Fruit fly (Drosophila melanogaster) whole organism, embryonic: ENCODE results near the gene CG9928.

Experiments
- CG10147 ChIP-seq: fragments of 200-800 bp; sonication (Bioruptor generic); optimal IDR thresholded peaks from 2 replicates; lab custom pipeline; 2019; ENCODE audit warnings: missing biosample characterization, mild to moderate bottlenecking, missing genetic modification characterization, moderate library complexity
- CG10979 ChIP-seq: fragments of 200-800 bp; sonication (Bioruptor generic); optimal IDR thresholded peaks from 2 replicates; lab custom pipeline; 2018; ENCODE audit warnings: missing biosample characterization, mild to moderate bottlenecking, missing genetic modification characterization, moderate library complexity
- CG11456 ChIP-seq: fragments of 200-800 bp; sonication (Bioruptor generic); IDR thresholded peaks from 3 replicates; pipeline ENCODE4 v1.3.6; 2022; ENCODE audit warnings: missing biosample characterization, missing genetic modification characterization
- CG12236 ChIP-seq: fragments of 200-800 bp; sonication (Bioruptor generic); optimal IDR thresholded peaks from 2 replicates; lab custom pipeline; 2016; ENCODE audit warnings: missing biosample characterization, missing genetic modification characterization
- CG13424 ChIP-seq: fragments of 200-800 bp; sonication (Bioruptor generic); optimal IDR thresholded peaks from 2 replicates; lab custom pipeline; 2019; ENCODE audit warnings: missing biosample characterization, mild to moderate bottlenecking, missing genetic modification characterization, moderate library complexity
- CG13894 ChIP-seq: fragments of 200-800 bp; sonication (Bioruptor generic); optimal IDR thresholded peaks from 3 replicates; lab custom pipeline; 2018; ENCODE audit warnings: missing biosample characterization, mild to moderate bottlenecking, missing genetic modification characterization, moderate library complexity
- CG14965 ChIP-seq: fragments of 200-800 bp; sonication (Bioruptor generic); optimal IDR thresholded peaks from 2 replicates; lab custom pipeline; 2016; ENCODE audit warnings: missing biosample characterization, missing genetic modification characterization, borderline replicate concordance
- CG15073 ChIP-seq: fragments of 200-800 bp; sonication (Bioruptor generic); optimal IDR thresholded peaks from 2 replicates; lab custom pipeline; 2016; ENCODE audit warnings: missing biosample characterization, missing genetic modification characterization
- CG15696 ChIP-seq: fragments of 200-800 bp; sonication (Bioruptor generic); optimal IDR thresholded peaks from 2 replicates; lab custom pipeline; 2019; ENCODE audit warnings: missing biosample characterization, mild to moderate bottlenecking, missing genetic modification characterization, moderate library complexity
- CG17186 ChIP-seq: fragments of 200-800 bp; sonication (Bioruptor generic); optimal IDR thresholded peaks from 3 replicates; lab custom pipeline; 2017; ENCODE audit warnings: missing biosample characterization, missing genetic modification reagents, missing genetic modification characterization
- CG17802 ChIP-seq: fragments of 200-800 bp; sonication (Bioruptor generic); optimal IDR thresholded peaks from 2 replicates; lab custom pipeline; 2018; ENCODE audit warnings: missing biosample characterization, mild to moderate bottlenecking, missing genetic modification characterization, moderate library complexity
- CG31224 ChIP-seq: fragments of 200-800 bp; sonication (Bioruptor generic); IDR thresholded peaks from 2 replicates; pipeline ENCODE4 v1.3.6; 2022; ENCODE audit warnings: missing biosample characterization, missing genetic modification characterization
- CG31441 ChIP-seq: fragments of 200-800 bp; sonication (Bioruptor generic); IDR thresholded peaks from 2 replicates; pipeline ENCODE4 v1.3.6; 2022; ENCODE audit warnings: missing biosample characterization, missing genetic modification characterization
- CG33213 ChIP-seq: fragments of 200-800 bp; sonication (Bioruptor generic); optimal IDR thresholded peaks from 3 replicates; lab custom pipeline; 2016; ENCODE audit warnings: missing biosample characterization, missing genetic modification characterization
- CG3407 ChIP-seq: fragments of 200-800 bp; sonication (Bioruptor generic); optimal IDR thresholded peaks from 2 replicates; lab custom pipeline; 2018; ENCODE audit warnings: missing biosample characterization, mild to moderate bottlenecking, missing genetic modification characterization
- CG5953 ChIP-seq: fragments of 200-800 bp; sonication (Bioruptor generic); IDR thresholded peaks from 2 replicates; pipeline ENCODE4 v1.3.6; 2022; ENCODE audit warnings: missing biosample characterization, missing genetic modification characterization
- CG8359 ChIP-seq: fragments of 200-800 bp; sonication (Bioruptor generic); optimal IDR thresholded peaks from 2 replicates; lab custom pipeline; 2017; ENCODE audit warnings: missing biosample characterization, mild to moderate bottlenecking, missing genetic modification characterization, borderline replicate concordance
- CG9817 ChIP-seq: fragments of 200-800 bp; sonication (Bioruptor generic); optimal IDR thresholded peaks from 2 replicates; lab custom pipeline; 2018; ENCODE audit warnings: missing biosample characterization, mild to moderate bottlenecking, missing genetic modification characterization, moderate library complexity
- Camta ChIP-seq: fragments of 200-800 bp; sonication (Bioruptor generic); optimal IDR thresholded peaks from 2 replicates; lab custom pipeline; 2016; ENCODE audit warnings: missing biosample characterization, missing genetic modification characterization
- Chrac-16 ChIP-seq: fragments of 200-800 bp; sonication (Bioruptor generic); optimal IDR thresholded peaks from 3 replicates; lab custom pipeline; 2016; ENCODE audit warnings: missing biosample characterization, missing genetic modification characterization
- Dfd ChIP-seq, 2 experiments: fragments of >200 bp; optimal IDR thresholded peaks; 2 replicates each; lab custom pipeline; 2017; ENCODE audit warnings: missing biosample characterization in 2 of 2, missing genetic modification characterization in 2 of 2
- Drgx ChIP-seq: fragments of 200-800 bp; sonication (Bioruptor generic); IDR thresholded peaks from 2 replicates; pipeline ENCODE4 v1.3.6; 2022; ENCODE audit warnings: missing biosample characterization, missing genetic modification characterization
- E2f2 ChIP-seq: fragments of 200-800 bp; sonication (Bioruptor generic); IDR thresholded peaks from 2 replicates; pipeline ENCODE4 v1.3.6; 2022; ENCODE audit warnings: missing biosample characterization, missing genetic modification characterization
- H2.0 ChIP-seq: fragments of 200-800 bp; sonication (Bioruptor generic); IDR thresholded peaks from 2 replicates; pipeline ENCODE4 v1.3.6; 2022; ENCODE audit warnings: missing biosample characterization, missing genetic modification characterization
- Hr39 ChIP-seq: fragments of >200 bp; optimal IDR thresholded peaks from 2 replicates; lab custom pipeline; 2017
- MBD-R2 ChIP-seq: fragments of 200-800 bp; sonication (Bioruptor generic); IDR thresholded peaks from 2 replicates; pipeline ENCODE4 v1.3.6; 2022; ENCODE audit warnings: missing biosample characterization, missing genetic modification characterization
- Mad ChIP-seq: fragments of 200-800 bp; sonication (Bioruptor generic); optimal IDR thresholded peaks from 2 replicates; lab custom pipeline; 2016; ENCODE audit warnings: missing biosample characterization, missing genetic modification characterization
- Meics ChIP-seq: fragments of 200-800 bp; sonication (Bioruptor generic); optimal IDR thresholded peaks from 2 replicates; lab custom pipeline; 2017; ENCODE audit warnings: missing biosample characterization, mild to moderate bottlenecking, missing genetic modification characterization
- NfI ChIP-seq: fragments of 200-800 bp; sonication (Bioruptor generic); optimal IDR thresholded peaks from 3 replicates; lab custom pipeline; 2018; ENCODE audit warnings: missing biosample characterization, mild to moderate bottlenecking, missing genetic modification characterization, moderate library complexity
- PHDP ChIP-seq: fragments of 200-800 bp; sonication (Bioruptor generic); optimal IDR thresholded peaks from 3 replicates; lab custom pipeline; 2018; ENCODE audit warnings: missing biosample characterization, mild to moderate bottlenecking, missing genetic modification characterization, moderate library complexity
- Sox100B ChIP-seq: fragments of 200-800 bp; sonication (Bioruptor generic); optimal IDR thresholded peaks from 3 replicates; lab custom pipeline; 2018; ENCODE audit warnings: missing biosample characterization, mild to moderate bottlenecking, missing genetic modification characterization
- Ssrp ChIP-seq: fragments of 200-800 bp; sonication (Bioruptor generic); optimal IDR thresholded peaks from 2 replicates; lab custom pipeline; 2018; ENCODE audit warnings: missing biosample characterization, mild to moderate bottlenecking, missing genetic modification characterization, moderate library complexity
- Stat92E ChIP-seq, 3 experiments: fragments of >200 bp in 2 of 3; fragments of 200-800 bp in 1 of 3; sonication (Bioruptor generic) in 1 of 3; optimal IDR thresholded peaks; 2 replicates each; lab custom pipeline; 2017 to 2019; ENCODE audit warnings: missing biosample characterization in 3 of 3, missing genetic modification characterization in 3 of 3, mild to moderate bottlenecking in 1 of 3, moderate library complexity in 1 of 3
- aop ChIP-seq: fragments of 200-800 bp; sonication (Bioruptor generic); IDR thresholded peaks from 2 replicates; pipeline ENCODE4 v1.3.6; 2022; ENCODE audit warnings: missing biosample characterization, missing genetic modification characterization
- ase ChIP-seq: fragments of 200-800 bp; sonication (Bioruptor generic); IDR thresholded peaks from 3 replicates; pipeline ENCODE4 v1.3.6; 2022; ENCODE audit warnings: missing biosample characterization, missing genetic modification characterization
- crol ChIP-seq: fragments of 200-800 bp; sonication (Bioruptor generic); IDR thresholded peaks from 2 replicates; pipeline ENCODE4 v1.3.6; 2022; ENCODE audit warnings: missing biosample characterization, missing genetic modification characterization
- dan ChIP-seq: fragments of 200-800 bp; sonication (Bioruptor generic); IDR thresholded peaks from 2 replicates; pipeline ENCODE4 v1.3.6; 2022; ENCODE audit warnings: missing biosample characterization, missing genetic modification characterization
- dati ChIP-seq: fragments of 200-800 bp; sonication (Bioruptor generic); IDR thresholded peaks from 2 replicates; pipeline ENCODE4 v1.3.6; 2022; ENCODE audit warnings: missing biosample characterization, missing genetic modification characterization
- dimm ChIP-seq: fragments of 200-800 bp; sonication (Bioruptor generic); IDR thresholded peaks from 2 replicates; pipeline ENCODE4 v1.3.6; 2022; ENCODE audit warnings: missing biosample characterization, missing genetic modification characterization
- disco-r ChIP-seq: fragments of 200-800 bp; sonication (Bioruptor generic); optimal IDR thresholded peaks from 2 replicates; lab custom pipeline; 2016; ENCODE audit warnings: missing biosample characterization, missing genetic modification characterization
- gro ChIP-seq: fragments of 200-800 bp; sonication (Bioruptor generic); optimal IDR thresholded peaks from 2 replicates; lab custom pipeline; 2016; ENCODE audit warnings: missing biosample characterization, missing genetic modification characterization
- her ChIP-seq: fragments of 200-800 bp; sonication (Bioruptor generic); optimal IDR thresholded peaks from 2 replicates; lab custom pipeline; 2016; ENCODE audit warnings: missing biosample characterization, missing genetic modification characterization
- kay ChIP-seq: fragments of 200-800 bp; sonication (Bioruptor generic); optimal IDR thresholded peaks from 2 replicates; lab custom pipeline; 2016; ENCODE audit warnings: missing biosample characterization, missing genetic modification characterization
- pita ChIP-seq: fragments of 200-800 bp; sonication (Bioruptor generic); optimal IDR thresholded peaks from 2 replicates; lab custom pipeline; 2017; ENCODE audit warnings: missing biosample characterization, mild to moderate bottlenecking, missing genetic modification characterization
- pros ChIP-seq: fragments of 200-800 bp; sonication (Bioruptor generic); optimal IDR thresholded peaks from 3 replicates; lab custom pipeline; 2019; ENCODE audit warnings: missing biosample characterization, mild to moderate bottlenecking, missing genetic modification characterization, moderate library complexity
- ssp ChIP-seq: fragments of 200-800 bp; sonication (Bioruptor generic); IDR thresholded peaks from 2 replicates; pipeline ENCODE4 v1.3.6; 2022; ENCODE audit warnings: missing biosample characterization, missing genetic modification characterization
- tgo ChIP-seq: fragments of 200-800 bp; sonication (Bioruptor generic); IDR thresholded peaks from 3 replicates; pipeline ENCODE4 v1.3.6; 2022; ENCODE audit warnings: missing biosample characterization, missing genetic modification characterization
- ttk ChIP-seq: fragments of 200-800 bp; sonication (Bioruptor generic); IDR thresholded peaks from 2 replicates; pipeline ENCODE4 v2.1.2; 2022; ENCODE audit warnings: missing biosample characterization, missing genetic modification characterization
- twi ChIP-seq: fragments of 200-800 bp; optimal IDR thresholded peaks from 2 replicates; lab custom pipeline; 2019; ENCODE audit warnings: missing biosample characterization, mild to moderate bottlenecking, missing genetic modification characterization, moderate library complexity
- yki ChIP-seq: fragments of >200 bp; optimal IDR thresholded peaks from 3 replicates; lab custom pipeline; 2018

Gene CG9928

dm6 chr2L:13164994-13165801, 22.5 kb upstream of the CG9928 start, which contains the start of gene Sirt1 (continued):
- peak; percentile 87 for TF ChIP-seq CG10979
- no peak for TF ChIP-seq disco-r (GFP tag; lab: Kevin White, UChicago)
- no peak for TF ChIP-seq pita (GFP tag; lab: Kevin White, UChicago)
- peak; percentile 48; the same call in 1 of the 2 replicates for TF ChIP-seq Drgx (GFP tag; lab: Robert Waterston, UW)
- peak; percentile 100 for TF ChIP-seq kay (GFP tag; lab: Kevin White, UChicago)
- peak; percentile 84 for TF ChIP-seq tgo
- peak; percentile 42 for TF ChIP-seq her (GFP tag; lab: Kevin White, UChicago)
- TF ChIP-seq Stat92E (GFP tag; optimal IDR thresholded peaks at IDR 0.05; lab: Kevin White, UChicago): peak in 1 of 3 experiments; percentile 86
- TF ChIP-seq ssp: peak; percentile 74
- peak; percentile 59; the same call in 1 of the 3 replicates for TF ChIP-seq ase
- no peak for TF ChIP-seq CG12236 (GFP tag; lab: Kevin White, UChicago)
- TF ChIP-seq CG31224: peak; percentile 79
- TF ChIP-seq Meics (GFP tag; lab: Kevin White, UChicago): peak; percentile 91
- peak; percentile 29; the same call in 1 of the 2 replicates for TF ChIP-seq CG5953
- TF ChIP-seq CG17802: no peak
- no peak for TF ChIP-seq pros (GFP tag; lab: Kevin White, UChicago)
- TF ChIP-seq twi (tag; lab: Kevin White, UChicago): peak; percentile 87
- peak; percentile 39 for TF ChIP-seq CG8359 (GFP tag; lab: Kevin White, UChicago)
- TF ChIP-seq CG13424: peak; percentile 93
- peak; percentile 73 for TF ChIP-seq CG13894 (tag; lab: Kevin White, UChicago)
- peak; percentile 56 for TF ChIP-seq dan (GFP tag; lab: Robert Waterston, UW)
- TF ChIP-seq yki (lab: Kevin White, UChicago): no peak
- no peak for TF ChIP-seq aop
- peak; percentile 92 for TF ChIP-seq CG31441
- TF ChIP-seq Ssrp: peak; percentile 93
- no peak for TF ChIP-seq Sox100B (GFP tag; lab: Kevin White, UChicago)
- TF ChIP-seq MBD-R2 (GFP tag; lab: Robert Waterston, UW): no peak
- peak; percentile 81 for TF ChIP-seq NfI (GFP tag; lab: Kevin White, UChicago)
- peak; percentile 43; the same call in 1 of the 2 replicates for TF ChIP-seq E2f2 (GFP tag; lab: Robert Waterston, UW)
- TF ChIP-seq Hr39 (lab: Kevin White, UChicago): no peak
- TF ChIP-seq Dfd (GFP tag; optimal IDR thresholded peaks at IDR 0.05; lab: Kevin White, UChicago): no peak
- TF ChIP-seq Chrac-16 (GFP tag; lab: Kevin White, UChicago): peak; percentile 90
- peak; percentile 44 for TF ChIP-seq CG15073 (GFP tag; lab: Kevin White, UChicago)
- peak; percentile 67; the same call in 2 of the 3 replicates for TF ChIP-seq CG11456 (GFP tag; lab: Robert Waterston, UW)
- no peak for TF ChIP-seq CG17186
- TF ChIP-seq H2.0: peak; percentile 68
- peak; percentile 64 for TF ChIP-seq ttk (GFP tag; lab: Robert Waterston, UW)
- 0 out of 2 replicates have a peak, but pooled peaks have one; percentile 21 for TF ChIP-seq crol
- TF ChIP-seq dati: no peak
- peak; percentile 72 for TF ChIP-seq CG3407 (GFP tag; lab: Kevin White, UChicago)
- peak; percentile 84 for TF ChIP-seq CG9817 (tag; lab: Kevin White, UChicago)
- TF ChIP-seq Mad (GFP tag; lab: Kevin White, UChicago): peak; percentile 46
- TF ChIP-seq gro (GFP tag; lab: Kevin White, UChicago): peak; percentile 48
- TF ChIP-seq CG14965: no peak
- TF ChIP-seq PHDP: peak; percentile 84
- peak; percentile 89 for TF ChIP-seq CG15696 (tag; lab: Kevin White, UChicago)
- no peak for TF ChIP-seq dimm (GFP tag; lab: Robert Waterston, UW)
- peak; percentile 85 for TF ChIP-seq CG10147 (GFP tag; lab: Kevin White, UChicago)
- peak; percentile 18 for TF ChIP-seq Camta (GFP tag; lab: Kevin White, UChicago)
- no peak for TF ChIP-seq CG33213 (GFP tag; lab: Kevin White, UChicago)
